Worm (Caenorhabditis elegans) whole organism, young adult: ENCODE measurements around the gene lys-5.

Source experiments
- B0336.3 ChIP-seq: fragments of 200-800 bp; sonication (Bioruptor generic); IDR thresholded peaks from 2 replicates; pipeline ENCODE4 v1.3.6; 2022; ENCODE audit warnings: missing genetic modification characterization, missing compliant biosample characterization
- D2030.7 ChIP-seq: fragments of 200-800 bp; sonication (Bioruptor generic); IDR thresholded peaks from 2 replicates; pipeline ENCODE4 v1.3.6; 2022; ENCODE audit warnings: missing genetic modification reagents, missing genetic modification characterization, missing compliant biosample characterization
- F10E7.11 ChIP-seq: sonication (generic microtip); optimal IDR thresholded peaks from 2 replicates; lab custom pipeline; 2017; ENCODE audit warnings: mild to moderate bottlenecking, missing genetic modification characterization, moderate library complexity, missing compliant biosample characterization
- F33H1.4 ChIP-seq: fragments of 200-800 bp; sonication (Bioruptor generic); IDR thresholded peaks from 2 replicates; pipeline ENCODE4 v1.3.6; 2022; ENCODE audit warnings: missing genetic modification reagents, missing genetic modification characterization, missing compliant biosample characterization
- F37B4.10 ChIP-seq: fragments of 200-800 bp; sonication (Bioruptor generic); IDR thresholded peaks from 2 replicates; pipeline ENCODE4 v1.3.6; 2022; ENCODE audit warnings: missing genetic modification characterization, missing compliant biosample characterization
- F39B2.1 ChIP-seq: fragments of 200-800 bp; sonication (Bioruptor generic); IDR thresholded peaks from 2 replicates; pipeline ENCODE4 v1.3.6; 2022; ENCODE audit warnings: missing genetic modification reagents, missing genetic modification characterization, missing compliant biosample characterization
- Y53G8AR.9 ChIP-seq: fragments of 200-800 bp; sonication (Bioruptor generic); conservative IDR thresholded peaks from 2 replicates; pipeline ENCODE4 v1.3.6; 2022; ENCODE audit warnings: missing genetic modification reagents, missing genetic modification characterization, missing compliant biosample characterization
- Y95B8A.8 ChIP-seq: fragments of 200-800 bp; sonication (Bioruptor generic); IDR thresholded peaks from 2 replicates; pipeline ENCODE4 v1.3.6; 2022; ENCODE audit warnings: missing genetic modification reagents, missing genetic modification characterization, missing compliant biosample characterization
- akir-1 ChIP-seq: fragments of 200-800 bp; sonication (Bioruptor generic); optimal IDR thresholded peaks from 2 replicates; lab custom pipeline; 2018; ENCODE audit warnings: mild to moderate bottlenecking, missing genetic modification characterization, moderate library complexity, missing compliant biosample characterization
- aptf-3 ChIP-seq: fragments of 200-800 bp; sonication (Bioruptor generic); IDR thresholded peaks from 2 replicates; pipeline ENCODE4 v1.3.6; 2022; ENCODE audit warnings: missing genetic modification characterization, missing compliant biosample characterization
- cebp-1 ChIP-seq, 2 experiments: fragments of 200-800 bp in 1 of 2; sonication (Bioruptor generic) in 1 of 2; sonication (generic microtip) in 1 of 2; IDR thresholded peaks in 1 of 2; optimal IDR thresholded peaks in 1 of 2; 2 replicates each; pipeline versions ENCODE4 v1.3.6 to Lab custom; 2017 to 2022; ENCODE audit warnings: missing compliant biosample characterization in 2 of 2, missing genetic modification characterization in 2 of 2, mild to moderate bottlenecking in 1 of 2, missing genetic modification reagents in 1 of 2, moderate library complexity in 1 of 2
- cebp-2 ChIP-seq: fragments of 200-800 bp; sonication (Bioruptor generic); IDR thresholded peaks from 2 replicates; pipeline ENCODE4 v1.3.6; 2022; ENCODE audit warnings: missing genetic modification characterization, missing compliant biosample characterization
- ceh-100 ChIP-seq: fragments of 200-800 bp; sonication (Bioruptor generic); IDR thresholded peaks from 2 replicates; pipeline ENCODE4 v1.3.6; 2022; ENCODE audit warnings: missing genetic modification reagents, missing genetic modification characterization, missing compliant biosample characterization
- ceh-79 ChIP-seq: sonication (generic microtip); optimal IDR thresholded peaks from 2 replicates; lab custom pipeline; 2017; ENCODE audit warnings: mild to moderate bottlenecking, missing genetic modification characterization, missing compliant biosample characterization
- ceh-91 ChIP-seq: fragments of 200-800 bp; sonication (Bioruptor generic); IDR thresholded peaks from 2 replicates; pipeline ENCODE4 v1.3.6; 2022; ENCODE audit warnings: missing genetic modification reagents, missing genetic modification characterization, missing compliant biosample characterization
- dpff-1 ChIP-seq: sonication (generic microtip); optimal IDR thresholded peaks from 2 replicates; lab custom pipeline; 2017; ENCODE audit warnings: mild to moderate bottlenecking, missing genetic modification characterization, missing compliant biosample characterization
- efl-1 ChIP-seq: fragments of 150-350 bp; optimal IDR thresholded peaks from 2 replicates; lab custom pipeline; 2014; ENCODE audit warnings: missing biosample characterization, missing genetic modification reagents, missing genetic modification characterization
- egl-44 ChIP-seq: fragments of 200-800 bp; sonication (Bioruptor generic); IDR thresholded peaks from 2 replicates; pipeline ENCODE4 v1.3.6; 2022; ENCODE audit warnings: missing genetic modification reagents, missing genetic modification characterization, missing compliant biosample characterization
- him-1 ChIP-seq: sonication (generic microtip); optimal IDR thresholded peaks from 2 replicates; lab custom pipeline; 2016; ENCODE audit warnings: missing genotype, missing genetic modification reagents, missing genetic modification characterization, missing compliant biosample characterization
- lin-26 ChIP-seq: fragments of 200-800 bp; sonication (Bioruptor generic); IDR thresholded peaks from 2 replicates; pipeline ENCODE4 v1.3.6; 2022; ENCODE audit warnings: missing genetic modification reagents, missing genetic modification characterization, missing compliant biosample characterization
- lsl-1 ChIP-seq: fragments of 200-800 bp; sonication (Bioruptor generic); optimal IDR thresholded peaks from 2 replicates; lab custom pipeline; 2018; ENCODE audit warnings: mild to moderate bottlenecking, missing genetic modification characterization, moderate library complexity, missing compliant biosample characterization
- madf-3 ChIP-seq: fragments of 200-800 bp; sonication (Bioruptor generic); IDR thresholded peaks from 2 replicates; pipeline ENCODE4 v1.3.6; 2022; ENCODE audit warnings: missing genetic modification reagents, missing genetic modification characterization, missing compliant biosample characterization
- madf-6 ChIP-seq: fragments of 200-800 bp; sonication (Bioruptor generic); IDR thresholded peaks from 2 replicates; pipeline ENCODE4 v1.3.6; 2022; ENCODE audit warnings: missing genetic modification reagents, missing genetic modification characterization, missing compliant biosample characterization
- madf-8 ChIP-seq: fragments of 200-800 bp; sonication (Bioruptor generic); conservative IDR thresholded peaks from 2 replicates; pipeline ENCODE4 v1.3.6; 2022; ENCODE audit warnings: missing genetic modification reagents, missing genetic modification characterization, missing compliant biosample characterization
- mcd-1 ChIP-seq: fragments of 200-800 bp; sonication (Bioruptor generic); IDR thresholded peaks from 2 replicates; pipeline ENCODE4 v1.3.6; 2022; ENCODE audit warnings: missing genetic modification reagents, missing genetic modification characterization, missing compliant biosample characterization
- mel-28 ChIP-seq: sonication (generic microtip); optimal IDR thresholded peaks from 2 replicates; lab custom pipeline; 2016; ENCODE audit warnings: borderline replicate concordance, mild to moderate bottlenecking, missing genetic modification characterization, missing compliant biosample characterization
- mxl-1 ChIP-seq: sonication (generic microtip); optimal IDR thresholded peaks from 2 replicates; lab custom pipeline; 2016; ENCODE audit warnings: missing genetic modification characterization, missing compliant biosample characterization
- nfya-1 ChIP-seq: sonication (generic microtip); optimal IDR thresholded peaks from 2 replicates; lab custom pipeline; 2017; ENCODE audit warnings: antibody characterized with exemption, missing compliant biosample characterization, missing genetic modification characterization, borderline replicate concordance; ENCODE audit not compliant: insufficient read depth
- nfyb-1 ChIP-seq: fragments of 200-800 bp; sonication (Bioruptor generic); IDR thresholded peaks from 2 replicates; pipeline ENCODE4 v1.3.6; 2022; ENCODE audit warnings: missing genetic modification reagents, missing genetic modification characterization, missing compliant biosample characterization
- nhr-179 ChIP-seq: sonication (generic microtip); optimal IDR thresholded peaks from 2 replicates; lab custom pipeline; 2016; ENCODE audit warnings: mild to moderate bottlenecking, missing genetic modification characterization, missing compliant biosample characterization
- sea-2 ChIP-seq: fragments of 200-800 bp; sonication (Bioruptor generic); IDR thresholded peaks from 2 replicates; pipeline ENCODE4 v1.3.6; 2022; ENCODE audit warnings: missing genetic modification characterization, missing compliant biosample characterization
- snpc-1.3 ChIP-seq: sonication (generic microtip); optimal IDR thresholded peaks from 2 replicates; lab custom pipeline; 2017; ENCODE audit warnings: missing genetic modification characterization, mild to moderate bottlenecking, missing compliant biosample characterization, antibody characterized with exemption, moderate library complexity, missing genotype, missing genetic modification reagents; ENCODE audit not compliant: insufficient read depth
- unc-130 ChIP-seq: sonication (generic microtip); optimal IDR thresholded peaks from 2 replicates; lab custom pipeline; 2016; ENCODE audit warnings: missing genetic modification reagents, missing genetic modification characterization, missing compliant biosample characterization
- xnd-1 ChIP-seq: sonication (generic microtip); optimal IDR thresholded peaks from 2 replicates; lab custom pipeline; 2016; ENCODE audit warnings: missing genotype, missing genetic modification reagents, missing genetic modification characterization, missing compliant biosample characterization
- ztf-25 ChIP-seq: fragments of 200-800 bp; sonication (Bioruptor generic); IDR thresholded peaks from 2 replicates; pipeline ENCODE4 v1.3.6; 2022; ENCODE audit warnings: missing genetic modification reagents, missing genetic modification characterization, missing compliant biosample characterization
- ztf-3 ChIP-seq: fragments of 200-800 bp; sonication (Bioruptor generic); optimal IDR thresholded peaks from 2 replicates; lab custom pipeline; 2018; ENCODE audit warnings: mild to moderate bottlenecking, missing genetic modification characterization, missing compliant biosample characterization

lys-5 gene

DNA sequence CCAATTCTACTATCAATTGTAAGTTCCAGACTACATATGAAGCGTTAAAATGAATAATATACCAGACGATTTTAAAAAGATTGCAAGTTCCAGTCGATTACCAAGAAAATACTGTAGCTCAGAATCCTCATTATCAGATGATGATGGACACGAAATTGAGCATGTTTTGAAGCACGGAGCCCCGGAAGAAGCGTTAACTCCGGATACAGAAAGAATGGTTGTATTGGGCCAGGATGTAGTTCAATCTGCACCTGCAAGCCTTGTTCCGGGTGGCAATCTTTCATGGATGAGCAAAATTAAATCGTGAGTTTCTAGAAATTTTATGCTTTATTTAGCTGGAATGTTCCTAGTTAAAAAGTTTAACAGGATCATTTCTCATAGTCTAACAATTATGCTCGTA lies 42.6 kb upstream of the lys-5 start, which contains the start of gene atg-4.2:
atg-4.2 (plus strand) TSS at position 24 of the 400 bp plus-strand sequence.
- TF ChIP-seq mel-28 (tag; lab: Kevin White, UChicago) = no peak
- TF ChIP-seq F10E7.11 (tag; lab: Kevin White, UChicago) = no peak
- TF ChIP-seq ztf-3 (GFP tag; lab: Kevin White, UChicago) = no peak
- TF ChIP-seq Y53G8AR.9 (GFP tag; lab: Robert Waterston, UW) = no peak

DNA sequence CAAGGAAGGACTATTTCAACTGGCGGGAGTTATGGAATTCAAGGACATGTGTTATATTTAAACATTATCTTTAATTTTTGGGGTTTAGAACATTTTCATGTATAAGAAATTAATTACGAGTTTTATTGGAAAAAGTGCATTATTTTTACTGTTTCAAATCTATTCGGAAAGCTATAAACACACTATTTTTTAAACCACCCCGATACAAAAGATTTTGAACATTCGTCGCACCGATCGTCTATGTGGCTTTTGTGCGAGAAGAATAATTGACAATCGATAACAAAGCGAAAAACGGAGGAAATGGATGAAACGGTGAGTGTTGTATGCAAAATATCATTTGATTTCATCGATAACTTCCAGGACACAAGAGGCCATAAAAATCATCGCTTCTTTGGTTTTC lies 39.6 kb upstream of the lys-5 start, which contains the start of gene ZK809.9:
ZK809.9 (plus strand) TSS at position 301 of the 400 bp plus-strand sequence.
- TF ChIP-seq sea-2 = no peak
- no peak for TF ChIP-seq nfyb-1 (GFP tag; lab: Robert Waterston, UW)
- no peak for TF ChIP-seq akir-1
- TF ChIP-seq unc-130 (GFP tag; lab: Kevin White, UChicago) = no peak
- no peak for TF ChIP-seq nhr-179 (tag; lab: Kevin White, UChicago)
- no peak for TF ChIP-seq cebp-2 (GFP tag; lab: Robert Waterston, UW)
- TF ChIP-seq ceh-100 (GFP tag; lab: Robert Waterston, UW) = no peak
- no peak for TF ChIP-seq him-1 (tag; lab: Kevin White, UChicago)
- no peak for TF ChIP-seq dpff-1 (tag; lab: Kevin White, UChicago)
- no peak for TF ChIP-seq egl-44 (GFP tag; lab: Robert Waterston, UW)
- TF ChIP-seq ceh-79 (tag; lab: Kevin White, UChicago) = no peak
- TF ChIP-seq mcd-1 (GFP tag; lab: Robert Waterston, UW) = no peak
- TF ChIP-seq cebp-1 (GFP tag; IDR thresholded peaks at IDR 0.05; lab: Robert Waterston, UW) = no peak
- TF ChIP-seq cebp-1 (tag; optimal IDR thresholded peaks at IDR 0.05; lab: Kevin White, UChicago) = no peak

ce11 chrIV:11659794-11660312 lies 34.5 kb upstream of the lys-5 start, which contains the start of gene ZK792.1:
Gene ZK792.1, plus strand, starts transcription at chrIV:11659844.
- TF ChIP-seq lsl-1 (GFP tag; lab: Kevin White, UChicago) (peak; percentile 76), efl-1 (GFP tag; lab: Kevin White, UChicago) (peak; percentile 62), madf-8 (GFP tag; lab: Robert Waterston, UW) (peak; percentile 59), ceh-91 (GFP tag; lab: Robert Waterston, UW) (peak; percentile 76), xnd-1 (tag; lab: Kevin White, UChicago) (peak; percentile 46), F33H1.4 (peak; percentile 69), cebp-2 (GFP tag; lab: Robert Waterston, UW) (no peak), D2030.7 (no peak), aptf-3 (GFP tag; lab: Robert Waterston, UW) (no peak), madf-6 (GFP tag; lab: Robert Waterston, UW) (peak; percentile 79)

- no peak for TF ChIP-seq mel-28 (tag; lab: Kevin White, UChicago)
- no peak for TF ChIP-seq Y95B8A.8 (GFP tag; lab: Robert Waterston, UW)
- no peak for TF ChIP-seq nhr-179 (tag; lab: Kevin White, UChicago)
- no peak for TF ChIP-seq B0336.3 (GFP tag; lab: Robert Waterston, UW)
- TF ChIP-seq mxl-1 (tag; lab: Kevin White, UChicago) = no peak
- TF ChIP-seq madf-8 (GFP tag; lab: Robert Waterston, UW) = no peak
- no peak for TF ChIP-seq nfya-1 (tag; lab: Kevin White, UChicago)
- TF ChIP-seq F39B2.1 = no peak
- no peak for TF ChIP-seq cebp-1 (GFP tag; IDR thresholded peaks at IDR 0.05; lab: Robert Waterston, UW)
- TF ChIP-seq cebp-1 (tag; optimal IDR thresholded peaks at IDR 0.05; lab: Kevin White, UChicago) = no peak
- no peak for TF ChIP-seq F37B4.10 (GFP tag; lab: Robert Waterston, UW)
- TF ChIP-seq madf-3 (GFP tag; lab: Robert Waterston, UW) = no peak
- TF ChIP-seq ztf-25 (GFP tag; lab: Robert Waterston, UW) = no peak
- no peak for TF ChIP-seq snpc-1.3 (tag; lab: Kevin White, UChicago)
- TF ChIP-seq lin-26 (GFP tag; lab: Robert Waterston, UW) = no peak
Measured at ce11 chrIV:11656144-11656780, 30.9 kb upstream of the lys-5 start, which contains the start of gene ZK809.5. Gene ZK809.5, plus strand, starts transcription at chrIV:11656730.
